Worm (Caenorhabditis elegans) whole organism, L4 larva: ENCODE measurements around the gene srsx-34.

ENCODE experiments used
- F26F4.8 ChIP-seq: fragments of 200-800 bp; sonication (Bioruptor generic); conservative IDR thresholded peaks from 2 replicates; pipeline ENCODE4 v1.3.6; 2022; ENCODE audit warnings: missing genetic modification characterization, missing compliant biosample characterization
- R02D3.7 ChIP-seq: fragments of 150-350 bp; sonication (generic microtip); optimal IDR thresholded peaks from 3 replicates; lab custom pipeline; 2014; ENCODE audit warnings: missing biosample characterization, missing genetic modification characterization
- ama-1 ChIP-seq: fragments of 150-350 bp; optimal IDR thresholded peaks from 2 replicates; lab custom pipeline; 2014; ENCODE audit warnings: inconsistent platforms, mixed read lengths
- ceh-82 ChIP-seq: sonication (generic microtip); optimal IDR thresholded peaks from 2 replicates; lab custom pipeline; 2017; ENCODE audit warnings: missing biosample characterization, missing genetic modification characterization
- lin-13 ChIP-seq: fragments of 150-350 bp; optimal IDR thresholded peaks from 2 replicates; lab custom pipeline; 2014; ENCODE audit warnings: missing biosample characterization, missing genetic modification reagents, missing genetic modification characterization
- nhr-28 ChIP-seq: fragments of 150-350 bp; optimal IDR thresholded peaks from 2 replicates; lab custom pipeline; 2014; ENCODE audit warnings: missing biosample characterization, missing genetic modification characterization
- pha-4 ChIP-seq, 2 experiments: fragments of 150-350 bp in 1 of 2; fragments of 200-800 bp in 1 of 2; sonication (Bioruptor generic) in 1 of 2; IDR thresholded peaks in 1 of 2; optimal IDR thresholded peaks in 1 of 2; 2 replicates each; pipeline versions ENCODE4 v1.3.6 to Lab custom; 2014 to 2022; ENCODE audit warnings: missing genetic modification characterization in 2 of 2, missing genetic modification reagents in 2 of 2, missing biosample characterization in 1 of 2, missing compliant biosample characterization in 1 of 2
- set-16 ChIP-seq: fragments of 200-800 bp; sonication (Bioruptor generic); IDR thresholded peaks from 2 replicates; pipeline ENCODE4 v1.3.6; 2022; ENCODE audit warnings: missing genetic modification reagents, missing genetic modification characterization, missing compliant biosample characterization
- spr-1 ChIP-seq: sonication (generic microtip); optimal IDR thresholded peaks from 2 replicates; lab custom pipeline; 2016; ENCODE audit warnings: mild to moderate bottlenecking, missing genetic modification characterization, missing compliant biosample characterization
- zag-1 ChIP-seq: fragments of 150-350 bp; optimal IDR thresholded peaks from 2 replicates; lab custom pipeline; 2014; ENCODE audit warnings: missing biosample characterization, missing genetic modification characterization

DNA sequence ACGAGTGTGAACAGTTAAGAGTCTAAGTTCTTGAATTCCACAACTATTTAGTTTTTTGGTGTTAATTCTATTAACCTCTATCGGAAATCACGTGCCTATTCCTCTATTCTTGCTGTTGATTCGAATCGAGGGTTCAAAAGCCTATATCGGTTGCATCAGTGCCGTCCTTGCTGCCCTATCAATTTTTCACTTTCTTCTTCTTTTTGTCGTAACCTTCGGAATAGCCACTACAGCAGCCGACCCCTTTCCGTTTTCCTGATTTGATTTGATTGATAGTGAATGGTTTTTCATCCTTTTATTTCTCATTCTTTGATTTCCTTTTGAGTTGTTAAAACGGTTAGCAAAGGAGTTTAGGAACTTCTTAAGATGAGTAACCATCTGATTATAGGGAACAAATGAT, 41.5 kb upstream of the srsx-34 start:
- TF ChIP-seq ama-1: no peak
- peak; percentile 39 for TF ChIP-seq nhr-28 (tag; lab: Kevin White, UChicago)
- TF ChIP-seq set-16: no peak
- TF ChIP-seq zag-1 (tag; lab: Kevin White, UChicago): no peak
- TF ChIP-seq pha-4 (GFP tag; IDR thresholded peaks at IDR 0.05; lab: Robert Waterston, UW): no peak
- no peak for TF ChIP-seq pha-4 (tag; optimal IDR thresholded peaks at IDR 0.05; lab: Kevin White, UChicago)
- no peak for TF ChIP-seq ceh-82 (tag; lab: Kevin White, UChicago)
- no peak for TF ChIP-seq R02D3.7 (tag; lab: Kevin White, UChicago)
- TF ChIP-seq spr-1 (tag; lab: Kevin White, UChicago): no peak
- no peak for TF ChIP-seq lin-13 (GFP tag; lab: Kevin White, UChicago)
- no peak for TF ChIP-seq F26F4.8 (GFP tag; lab: Robert Waterston, UW)
